In the genomic region with DNA sequence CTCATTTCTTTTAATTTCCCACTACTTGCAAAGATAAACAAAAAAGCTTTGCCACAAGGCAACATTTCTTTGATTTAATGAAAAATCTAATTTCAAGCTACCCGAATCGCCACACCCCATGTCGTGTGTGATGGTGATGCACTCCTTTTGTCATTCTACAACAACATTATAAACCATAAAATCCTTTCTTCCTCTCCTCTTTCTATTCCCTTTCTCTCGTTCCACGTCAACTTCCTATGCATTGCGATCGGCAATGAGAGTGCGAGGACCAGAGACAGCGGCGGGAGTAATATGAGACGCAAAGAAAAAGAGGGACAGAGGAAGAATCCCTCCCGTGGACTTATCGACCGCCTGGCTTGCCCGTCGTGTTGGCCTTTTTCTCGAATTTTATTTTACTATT, we compare ENCODE assay signal across 2 worm cellular contexts.
A peak's percentile ranks its signal among the peaks of the same experiment; 100 is the strongest.
TF ChIP-seq lines count a peak whose summit lies in the region.

No protein-coding gene starts in this region.

TF ChIP-seq in whole organism, L1 larva, 84 proteins besides CTCF, POLR2A, EP300 and RAD21 (continued from another document):
- peak; percentile 67 for TF ChIP-seq nhr-85 (tag; lab: Kevin White, UChicago)
- peak in 1 of 2 experiments; percentile 26 for TF ChIP-seq efl-1 (optimal IDR thresholded peaks at IDR 0.05; lab: Kevin White, UChicago)
- TF ChIP-seq efl-1 (GFP tag; optimal IDR thresholded peaks at IDR 0.05 in 1 of 2; lab: Kevin White, UChicago) = no peak
- no peak for TF ChIP-seq lin-15B (tag; optimal IDR thresholded peaks at IDR 0.05; lab: Kevin White, UChicago)
- peak; percentile 54 for TF ChIP-seq nhr-20 (tag; optimal IDR thresholded peaks at IDR 0.05; lab: Kevin White, UChicago)
- peak; percentile 13 for TF ChIP-seq C16A3.4 (tag; optimal IDR thresholded peaks at IDR 0.05; lab: Kevin White, UChicago)
- peak; percentile 37 for TF ChIP-seq swsn-7 (tag; optimal IDR thresholded peaks at IDR 0.05; lab: Kevin White, UChicago)
- peak; percentile 31 for TF ChIP-seq tbx-2 (tag; optimal IDR thresholded peaks at IDR 0.05; lab: Kevin White, UChicago)
- peak in 1 of 2 experiments; percentile 7 for TF ChIP-seq egl-27 (tag; optimal IDR thresholded peaks at IDR 0.05; lab: Kevin White, UChicago)
- TF ChIP-seq Y116A8C.19 (tag; optimal IDR thresholded peaks at IDR 0.05; lab: Kevin White, UChicago; ENCODE audit: borderline replicate concordance) = no peak
- TF ChIP-seq C04F5.9 (tag; optimal IDR thresholded peaks at IDR 0.05; lab: Kevin White, UChicago) = no peak
- TF ChIP-seq ceh-82 (tag; optimal IDR thresholded peaks at IDR 0.05; lab: Kevin White, UChicago) = peak in 2 of 3 experiments; percentile 11 to 45
- no peak for TF ChIP-seq ceh-90 (tag; optimal IDR thresholded peaks at IDR 0.05; lab: Kevin White, UChicago)
- no peak for TF ChIP-seq snpc-4 (tag; optimal IDR thresholded peaks at IDR 0.05; lab: Kevin White, UChicago)
- no peak for TF ChIP-seq pax-3 (tag; optimal IDR thresholded peaks at IDR 0.05; lab: Kevin White, UChicago)
- TF ChIP-seq dsc-1 (tag; optimal IDR thresholded peaks at IDR 0.05; lab: Kevin White, UChicago) = peak; percentile 34
- peak; percentile 85 for TF ChIP-seq mep-1 (tag; optimal IDR thresholded peaks at IDR 0.05; lab: Kevin White, UChicago)
- no peak for TF ChIP-seq skn-1 (tag; optimal IDR thresholded peaks at IDR 0.05; lab: Kevin White, UChicago)
- TF ChIP-seq vab-15 (tag; optimal IDR thresholded peaks at IDR 0.05; lab: Kevin White, UChicago) = no peak
- TF ChIP-seq dpl-1 (GFP tag; optimal IDR thresholded peaks at IDR 0.05; lab: Kevin White, UChicago) = peak in 1 of 3 experiments; percentile 17
- TF ChIP-seq nhr-28 (tag; optimal IDR thresholded peaks at IDR 0.05; lab: Kevin White, UChicago) = no peak
- peak; percentile 71 for TF ChIP-seq rnt-1 (tag; optimal IDR thresholded peaks at IDR 0.05; lab: Kevin White, UChicago)
- no peak for TF ChIP-seq fkh-8 (tag; optimal IDR thresholded peaks at IDR 0.05; lab: Kevin White, UChicago)
- no peak for TF ChIP-seq aha-1 (tag; optimal IDR thresholded peaks at IDR 0.05; lab: Kevin White, UChicago)
- TF ChIP-seq lsy-2 (tag; optimal IDR thresholded peaks at IDR 0.05; lab: Kevin White, UChicago) = peak in 1 of 2 experiments; percentile 58
- no peak for TF ChIP-seq nhr-19 (GFP tag; conservative IDR thresholded peaks at IDR 0.05; lab: Robert Waterston, UW)
- TF ChIP-seq nhr-84 (tag; optimal IDR thresholded peaks at IDR 0.05; lab: Kevin White, UChicago) = no peak
- no peak for TF ChIP-seq nhr-12 (tag; optimal IDR thresholded peaks at IDR 0.05; lab: Kevin White, UChicago)
- TF ChIP-seq efl-3 (GFP tag; optimal IDR thresholded peaks at IDR 0.05; lab: Kevin White, UChicago) = no peak
- no peak for TF ChIP-seq hpl-2 (GFP tag; optimal IDR thresholded peaks at IDR 0.05; lab: Kevin White, UChicago)
- TF ChIP-seq aly-2 (tag; optimal IDR thresholded peaks at IDR 0.05; lab: Kevin White, UChicago) = no peak
- TF ChIP-seq mdl-1 (tag; optimal IDR thresholded peaks at IDR 0.05; lab: Kevin White, UChicago) = peak in 1 of 2 experiments; percentile 51
- TF ChIP-seq lin-14 (GFP tag; optimal IDR thresholded peaks at IDR 0.05; lab: Kevin White, UChicago) = peak; percentile 91
- TF ChIP-seq lir-3 (tag; optimal IDR thresholded peaks at IDR 0.05; lab: Kevin White, UChicago; ENCODE audit: poor library complexity) = no peak
- no peak for TF ChIP-seq pqm-1 (tag; optimal IDR thresholded peaks at IDR 0.05; lab: Kevin White, UChicago)
- no peak for TF ChIP-seq ets-5 (GFP tag; IDR thresholded peaks at IDR 0.05; lab: Robert Waterston, UW)
- no peak for TF ChIP-seq lin-13 (GFP tag; optimal IDR thresholded peaks at IDR 0.05; lab: Kevin White, UChicago)
- TF ChIP-seq elt-3 (tag; optimal IDR thresholded peaks at IDR 0.05; lab: Kevin White, UChicago) = peak in 2 of 6 experiments; percentile 22 to 48
- no peak for TF ChIP-seq nhr-237 (tag; optimal IDR thresholded peaks at IDR 0.05; lab: Kevin White, UChicago)
- TF ChIP-seq irx-1 (tag; optimal IDR thresholded peaks at IDR 0.05; lab: Kevin White, UChicago) = peak; percentile 45
- no peak for TF ChIP-seq pag-3 (tag; optimal IDR thresholded peaks at IDR 0.05; lab: Kevin White, UChicago; ENCODE audit: borderline replicate concordance, insufficient read depth)
- TF ChIP-seq sup-37 (GFP tag; optimal IDR thresholded peaks at IDR 0.05; lab: Kevin White, UChicago) = no peak

TF ChIP-seq in whole organism, L3 larva, 47 proteins besides CTCF, POLR2A, EP300 and RAD21 (continued from another document):
- TF ChIP-seq nhr-43 (tag; optimal IDR thresholded peaks at IDR 0.05; lab: Kevin White, UChicago; ENCODE audit: poor library complexity, severe bottlenecking) (no peak), ztf-11 (tag; optimal IDR thresholded peaks at IDR 0.05; lab: Kevin White, UChicago) (no peak), nhr-237 (tag; optimal IDR thresholded peaks at IDR 0.05; lab: Kevin White, UChicago) (no peak), elt-2 (tag; optimal IDR thresholded peaks at IDR 0.05; lab: Kevin White, UChicago) (peak; percentile 21), nhr-12 (tag; optimal IDR thresholded peaks at IDR 0.05; lab: Kevin White, UChicago) (no peak), daf-12 (tag; optimal IDR thresholded peaks at IDR 0.05; lab: Kevin White, UChicago) (no peak), ceh-28 (tag; optimal IDR thresholded peaks at IDR 0.05; lab: Kevin White, UChicago) (peak; percentile 30), ZK546.5 (tag; optimal IDR thresholded peaks at IDR 0.05; lab: Kevin White, UChicago) (no peak), R02D3.7 (tag; optimal IDR thresholded peaks at IDR 0.05; lab: Kevin White, UChicago) (no peak), nhr-23 (tag; optimal IDR thresholded peaks at IDR 0.05; lab: Kevin White, UChicago) (peak; percentile 77), pha-4 (tag; optimal IDR thresholded peaks at IDR 0.05; lab: Kevin White, UChicago) (peak; percentile 34), hmg-11 (tag; optimal IDR thresholded peaks at IDR 0.05; lab: Kevin White, UChicago) (peak; percentile 71), fkh-10 (GFP tag; optimal IDR thresholded peaks at IDR 0.05; lab: Kevin White, UChicago) (peak; percentile 61), nhr-76 (tag; optimal IDR thresholded peaks at IDR 0.05; lab: Kevin White, UChicago) (no peak), ceh-16 (tag; optimal IDR thresholded peaks at IDR 0.05; lab: Kevin White, UChicago) (no peak), mdl-1 (tag; optimal IDR thresholded peaks at IDR 0.05; lab: Kevin White, UChicago) (no peak), lsy-12 (tag; optimal IDR thresholded peaks at IDR 0.05; lab: Kevin White, UChicago) (no peak), nhr-11 (tag; optimal IDR thresholded peaks at IDR 0.05; lab: Kevin White, UChicago) (no peak), elt-3 (tag; optimal IDR thresholded peaks at IDR 0.05; lab: Kevin White, UChicago) (no peak), ceh-82 (tag; optimal IDR thresholded peaks at IDR 0.05; lab: Kevin White, UChicago) (no peak), nhr-77 (tag; optimal IDR thresholded peaks at IDR 0.05; lab: Kevin White, UChicago) (no peak), jun-1 (tag; optimal IDR thresholded peaks at IDR 0.05; lab: Kevin White, UChicago) (no peak), nhr-28 (tag; optimal IDR thresholded peaks at IDR 0.05; lab: Kevin White, UChicago) (no peak), ztf-4 (tag; optimal IDR thresholded peaks at IDR 0.05; lab: Kevin White, UChicago) (no peak)
